Worm (Caenorhabditis elegans) whole organism, dauer: Measurements from ENCODE around the gene ZC513.2.

Experiments used
- unc-62 ChIP-seq: sonication (generic microtip); optimal IDR thresholded peaks from 2 replicates; lab custom pipeline; 2017; ENCODE audit warnings: missing biosample characterization, missing genetic modification reagents, missing genetic modification characterization

The ZC513.2 gene

DNA sequence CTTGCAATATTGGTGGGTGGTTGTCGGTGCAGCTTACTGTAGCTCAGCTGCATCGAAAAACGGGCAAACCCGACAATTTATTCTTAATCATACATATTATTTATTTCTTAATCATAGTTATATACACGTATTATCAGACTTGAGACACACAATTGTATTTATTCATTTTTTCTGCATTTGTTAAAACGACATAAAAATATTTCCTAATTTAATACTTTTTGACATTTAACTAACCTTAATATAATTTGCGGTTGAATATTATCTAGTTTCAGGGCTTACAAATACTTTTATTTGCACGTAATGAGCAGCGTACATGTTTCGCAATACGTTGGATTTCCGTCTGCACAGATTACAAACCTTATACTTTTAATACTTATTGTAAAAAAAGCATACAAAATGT is 4.1 kb downstream of the ZC513.2 start, which contains the start of gene str-138:
TSS of gene str-138 (plus strand) at position 301 of the 400 bp plus-strand sequence.
- TF ChIP-seq unc-62, result no peak

DNA sequence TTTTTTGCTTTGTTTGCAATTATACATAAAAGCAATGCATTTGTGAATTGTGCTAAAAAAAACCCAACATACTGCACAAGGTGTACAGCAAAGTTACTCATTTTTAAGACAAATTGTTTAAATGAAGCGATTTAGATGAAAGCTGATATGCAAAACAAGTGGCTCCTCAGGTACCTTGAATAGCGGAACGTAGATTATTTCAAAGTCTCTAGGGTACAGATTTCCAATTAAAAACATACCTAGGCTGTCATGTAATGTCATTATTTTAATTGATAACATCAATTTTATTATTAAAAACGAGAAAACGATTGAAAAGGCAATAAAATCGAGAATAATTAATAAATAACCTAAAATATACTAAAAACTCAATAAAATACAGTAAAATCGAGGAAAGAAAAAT is 7.8 kb downstream of the ZC513.2 start, which contains the start of gene str-139:
TSS of gene str-139 (minus strand) at position 101 of the 400 bp plus-strand sequence.
- no peak for TF ChIP-seq unc-62

DNA sequence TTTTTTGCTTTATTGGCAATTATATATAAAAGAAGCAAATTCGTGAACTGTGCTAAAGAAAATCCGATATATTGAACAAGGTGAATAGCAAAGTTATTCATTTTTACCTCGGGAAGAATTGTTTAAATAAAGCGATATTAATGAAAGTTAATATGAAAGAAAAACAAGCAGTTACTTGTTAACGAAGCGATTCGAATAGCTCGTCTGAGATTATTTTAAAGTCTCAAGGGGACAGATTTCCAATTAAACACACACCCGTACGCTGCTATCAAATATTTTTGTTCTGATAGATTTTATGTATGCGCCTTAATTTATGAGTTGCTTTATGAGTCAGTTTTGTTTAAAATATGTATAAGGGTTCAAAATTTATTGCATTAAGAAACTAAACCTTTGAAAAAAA is 13.6 kb downstream of the ZC513.2 start, which contains the start of gene str-140:
TSS of gene str-140 (minus strand) at position 101 of the 400 bp plus-strand sequence.
- no peak for TF ChIP-seq unc-62

DNA sequence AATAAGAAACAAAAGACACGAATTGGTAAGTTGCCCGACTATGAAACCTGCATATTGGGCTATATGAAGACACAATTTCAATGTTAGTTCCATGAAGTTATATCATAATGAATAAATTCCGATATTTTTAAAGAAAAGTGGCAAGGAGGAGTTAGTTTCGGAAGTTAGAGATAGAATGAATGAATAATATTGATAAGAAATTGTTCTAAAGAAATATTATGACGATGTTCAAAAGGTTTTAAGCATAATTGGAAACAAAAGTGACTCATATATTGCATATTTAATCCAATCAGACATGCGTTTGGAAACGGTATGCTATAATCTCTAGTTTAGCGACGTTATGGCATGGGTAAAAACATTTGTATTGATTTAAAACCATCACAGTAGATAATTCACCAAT is 15.4 kb downstream of the ZC513.2 start, which contains the start of gene str-143:
TSS of gene str-143 (minus strand) at position 101 of the 400 bp plus-strand sequence.
- TF ChIP-seq unc-62, result no peak

DNA sequence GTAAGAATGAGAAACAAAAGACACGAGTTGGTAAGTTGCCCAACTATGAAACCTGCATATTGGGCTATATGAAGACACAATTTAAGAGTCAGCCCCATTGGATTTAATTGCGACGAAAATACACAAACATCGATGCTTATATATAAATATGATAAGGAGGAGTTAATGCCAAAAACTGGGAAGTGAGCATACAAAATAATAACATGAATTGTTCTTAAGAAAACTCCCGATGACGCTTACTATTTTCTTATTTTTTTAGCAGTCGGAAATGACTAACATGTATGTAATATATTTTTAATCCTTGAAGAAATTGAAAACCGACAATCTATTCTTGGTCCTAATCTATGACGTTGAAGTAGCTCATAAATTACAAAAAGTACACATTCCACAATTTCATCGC is 17.8 kb downstream of the ZC513.2 start, which contains the start of gene str-144:
TSS of gene str-144 (minus strand) at position 101 of the 400 bp plus-strand sequence.
- TF ChIP-seq unc-62, result no peak

DNA sequence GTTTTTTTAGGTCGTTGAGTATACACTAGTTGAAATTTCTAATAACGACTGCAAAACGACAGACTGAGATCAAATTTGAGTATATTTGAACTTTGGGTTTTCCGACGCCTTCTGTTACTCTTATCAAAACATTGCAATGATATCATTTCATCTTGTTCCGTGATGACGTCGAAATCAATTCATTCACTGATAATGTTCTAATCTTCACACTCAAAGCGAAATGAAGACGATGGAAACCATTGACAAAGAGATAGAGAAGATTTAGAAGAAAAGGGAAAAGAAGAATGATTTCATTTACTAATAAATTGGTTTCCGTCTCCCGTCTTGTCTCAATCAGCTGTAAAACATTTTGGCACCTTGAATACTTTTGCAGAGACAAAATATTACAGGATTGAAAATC is 18.9 kb downstream of the ZC513.2 start:
- no peak for TF ChIP-seq unc-62

DNA sequence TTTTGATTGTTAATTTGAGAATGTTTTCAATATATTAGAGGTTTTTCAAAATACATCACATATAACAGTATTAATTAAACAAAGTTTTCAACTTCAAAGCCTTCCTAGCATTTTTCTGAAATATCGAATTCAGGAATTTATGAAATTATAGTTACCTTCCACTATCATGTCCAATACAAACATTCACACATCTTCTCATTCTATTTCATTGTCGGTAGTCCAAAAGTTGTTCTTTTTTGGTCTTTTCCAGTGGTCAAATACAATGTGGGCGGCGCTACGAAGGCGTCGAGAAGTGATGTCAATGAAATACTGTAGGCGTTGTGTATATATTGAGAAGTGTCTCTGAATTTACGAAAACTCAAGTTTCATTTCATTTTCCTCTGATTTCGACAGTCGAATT is 21.5 kb downstream of the ZC513.2 start, which contains the start of gene catp-3:
TSS of gene catp-3 (plus strand) at position 301 of the 400 bp plus-strand sequence.
- TF ChIP-seq unc-62, result no peak

DNA sequence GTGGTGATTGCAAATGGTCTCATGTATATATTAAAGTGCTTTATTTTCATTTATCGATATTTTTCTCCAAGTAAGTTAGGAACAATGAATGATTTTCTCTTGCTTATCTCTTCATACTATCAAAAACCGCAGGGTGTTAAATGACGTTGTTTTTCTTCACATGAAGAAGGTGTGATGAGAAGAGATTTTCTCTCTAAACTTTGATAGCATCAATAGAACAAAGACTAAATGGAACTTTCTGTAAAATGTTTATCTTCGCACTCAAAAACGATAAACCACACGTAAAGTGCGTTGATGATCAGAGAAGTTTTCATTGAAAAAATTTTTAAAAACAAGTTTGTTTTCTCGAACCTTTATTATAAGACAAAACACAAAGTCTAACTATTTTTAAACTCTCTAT is 25.6 kb downstream of the ZC513.2 start:
- no peak for TF ChIP-seq unc-62

DNA sequence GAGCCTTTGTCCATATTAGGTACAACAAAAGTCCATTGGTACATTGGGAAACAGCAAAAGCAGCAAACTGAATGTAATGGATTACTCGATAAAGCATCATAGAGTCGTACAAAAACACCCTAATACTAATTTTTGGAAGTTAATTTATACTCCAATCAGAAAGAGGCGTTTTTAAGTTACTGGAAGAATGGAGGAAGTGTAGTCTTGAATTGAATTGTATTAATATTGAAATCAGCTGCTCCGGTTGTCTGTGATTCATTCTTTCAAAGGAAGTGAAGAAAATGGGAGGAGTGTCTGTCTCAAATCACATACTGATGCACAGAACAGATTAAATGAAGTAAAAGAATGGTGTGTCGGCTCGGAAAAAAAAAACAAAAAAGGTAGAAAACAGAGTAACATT is 27.3 kb downstream of the ZC513.2 start, which contains the start of gene str-131:
TSS of gene str-131 (minus strand) at position 101 of the 400 bp plus-strand sequence.
- TF ChIP-seq unc-62, result no peak

DNA sequence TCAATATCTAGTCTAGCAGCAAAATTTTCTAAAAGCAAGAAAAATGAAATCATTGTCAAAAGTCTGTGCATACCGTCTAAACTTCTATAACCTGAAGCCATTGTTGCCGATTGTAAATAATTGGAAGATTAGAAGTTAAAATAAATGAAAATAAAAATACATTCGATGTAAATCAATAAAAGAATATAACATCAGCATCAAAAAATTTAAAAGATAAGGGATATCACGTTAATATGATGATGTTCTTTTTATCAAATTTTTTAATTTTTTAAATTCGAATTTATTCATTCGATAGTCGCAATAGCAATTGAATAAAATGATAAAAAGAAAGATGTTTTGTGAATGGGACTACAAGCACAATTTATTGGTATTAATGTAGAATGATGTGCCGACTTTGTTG is 30.9 kb downstream of the ZC513.2 start, which contains the start of gene C09H5.7:
TSS of gene C09H5.7 (minus strand) at position 101 of the 400 bp plus-strand sequence.
- TF ChIP-seq unc-62, result no peak

DNA sequence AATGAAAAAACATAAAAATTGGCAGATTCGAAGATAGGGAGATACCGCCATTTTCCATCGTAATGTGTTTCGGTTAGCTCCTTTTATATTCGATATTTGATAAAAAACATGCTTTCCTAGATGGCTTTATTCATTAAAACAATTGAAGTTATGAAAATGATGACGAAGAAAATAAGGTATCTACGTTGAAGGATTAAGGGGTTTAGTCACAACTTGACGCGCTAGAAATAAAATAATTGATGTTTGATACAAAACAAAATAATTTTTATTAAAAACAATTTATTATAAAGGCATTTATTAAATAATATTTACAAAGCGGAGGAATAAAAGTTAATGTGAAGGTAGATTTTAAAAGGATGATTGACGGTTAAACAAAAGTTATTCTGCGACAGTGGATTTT is 36.4 kb downstream of the ZC513.2 start, which contains the start of gene str-130:
TSS of gene str-130 (minus strand) at position 101 of the 400 bp plus-strand sequence.
- TF ChIP-seq unc-62, result no peak

DNA sequence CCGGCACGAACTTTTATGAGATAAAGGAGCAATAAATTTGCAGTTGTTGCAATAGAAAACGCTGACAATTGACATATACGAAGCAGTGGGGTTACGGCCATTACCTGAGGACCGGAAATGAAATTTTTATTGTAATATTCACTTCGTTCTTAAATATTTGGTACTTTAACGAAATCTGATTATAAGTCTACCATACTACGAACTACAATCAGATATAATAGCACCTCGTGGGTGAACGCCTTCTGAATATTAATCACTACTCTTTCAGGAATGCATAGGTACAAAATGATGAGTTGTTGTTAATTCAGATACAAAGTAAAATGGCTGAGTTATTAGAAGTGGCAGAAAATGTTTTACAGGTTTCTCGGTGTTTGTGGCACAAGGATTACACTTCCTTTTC is 38.2 kb downstream of the ZC513.2 start, which contains the start of gene str-129:
TSS of gene str-129 (minus strand) at position 101 of the 400 bp plus-strand sequence.
- TF ChIP-seq unc-62, result no peak

DNA sequence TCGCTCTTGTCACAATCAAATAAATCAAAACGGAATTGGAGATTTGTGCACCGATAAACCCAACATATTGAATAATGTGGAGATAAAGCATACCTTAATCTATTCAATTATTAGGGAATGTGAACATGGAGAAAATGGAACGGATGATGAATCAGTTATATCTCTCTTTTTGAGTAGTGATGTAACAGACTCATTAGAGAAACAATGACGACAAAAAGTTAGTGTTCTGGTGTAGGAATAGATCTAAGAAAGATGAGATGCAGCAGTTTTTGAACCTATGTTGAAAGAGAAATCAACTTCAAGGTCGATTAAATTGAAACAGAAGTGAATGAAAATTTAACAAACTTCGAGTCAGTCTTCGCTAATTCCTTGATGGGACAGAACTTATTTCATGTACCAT is 41.1 kb downstream of the ZC513.2 start, which contains the start of gene str-146:
TSS of gene str-146 (minus strand) at position 101 of the 400 bp plus-strand sequence.
- TF ChIP-seq unc-62, result no peak

DNA sequence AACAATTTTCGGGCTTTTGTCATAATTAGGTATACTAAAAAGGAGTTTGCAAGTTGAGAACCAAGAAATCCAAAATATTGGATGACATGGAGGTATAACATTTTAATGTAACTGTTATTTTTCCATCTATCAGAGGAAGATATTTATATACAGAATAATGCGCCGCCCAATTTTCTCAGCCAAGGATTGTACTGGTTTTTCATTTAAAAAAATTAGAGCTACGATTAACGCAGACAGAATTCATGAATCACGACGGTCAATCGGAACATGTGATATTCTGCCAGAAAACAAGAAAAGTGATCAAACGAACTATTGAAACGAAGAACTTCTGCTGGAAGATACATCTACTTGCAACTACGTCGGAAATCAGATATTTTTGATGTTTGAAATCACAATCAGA is 44.0 kb downstream of the ZC513.2 start, which contains the start of gene str-145:
TSS of gene str-145 (minus strand) at position 101 of the 400 bp plus-strand sequence.
- no peak for TF ChIP-seq unc-62

DNA sequence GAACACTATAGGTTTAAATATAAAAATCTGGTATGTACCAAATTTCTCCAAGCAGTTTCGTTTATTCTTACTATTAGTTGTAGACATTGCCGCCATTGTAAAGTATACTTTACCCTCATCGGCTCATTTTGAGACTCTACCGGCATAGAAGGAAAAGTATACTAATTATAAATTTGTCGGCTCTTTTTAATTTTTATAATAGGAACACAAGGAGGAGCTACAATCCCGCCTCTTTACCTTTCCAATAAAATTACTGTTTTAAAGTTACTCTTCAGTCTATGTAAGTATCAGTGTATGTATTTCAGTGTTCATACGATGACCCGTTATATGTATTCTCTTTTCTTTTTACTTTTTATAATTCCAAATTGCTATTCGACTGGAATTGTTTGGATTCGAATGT is 45.1 kb downstream of the ZC513.2 start, which contains the start of gene sdz-23:
TSS of gene sdz-23 (plus strand) at position 301 of the 400 bp plus-strand sequence.
- no peak for TF ChIP-seq unc-62

DNA sequence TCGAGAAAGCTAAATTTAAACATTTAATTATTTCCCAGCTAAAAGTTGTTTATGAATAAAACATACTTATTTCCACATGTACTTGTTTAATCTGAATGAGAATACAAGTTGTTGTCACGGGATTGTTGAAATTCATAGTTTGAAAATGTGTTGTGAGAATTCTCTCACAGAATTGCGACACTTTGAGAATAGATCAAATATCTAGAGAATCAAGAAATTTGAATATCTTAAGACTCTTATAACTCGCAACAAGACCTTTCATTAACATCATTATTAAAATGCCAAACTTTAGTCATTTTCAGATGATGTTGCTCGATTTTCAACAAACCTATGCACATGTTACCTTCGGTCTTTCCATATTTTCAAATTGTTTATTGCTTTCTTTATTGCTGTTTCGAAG is 48.7 kb downstream of the ZC513.2 start, which contains the start of gene str-90:
TSS of gene str-90 (plus strand) at position 301 of the 400 bp plus-strand sequence.
- no peak for TF ChIP-seq unc-62

DNA sequence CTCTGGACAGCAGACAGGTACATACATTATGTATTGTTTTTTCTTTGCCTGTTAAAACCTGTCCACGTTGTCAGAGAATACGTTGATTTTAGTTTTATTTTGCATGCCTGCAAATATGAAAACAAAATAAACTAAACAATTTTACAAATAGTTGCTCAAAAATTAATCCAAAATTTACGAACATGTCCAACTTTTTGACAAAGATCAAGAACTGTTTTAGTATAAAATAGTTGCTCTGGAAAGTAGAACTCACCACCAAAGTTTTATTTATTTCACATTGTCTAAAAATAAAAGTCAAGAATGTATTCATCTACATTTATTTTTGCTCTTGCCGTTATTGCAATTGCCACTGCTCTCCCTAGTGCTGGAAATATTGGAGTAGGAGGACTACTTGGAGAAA is 50.2 kb downstream of the ZC513.2 start, which contains the start of gene srlf-16:
TSS of gene srlf-16 (plus strand) at position 301 of the 400 bp plus-strand sequence.
- TF ChIP-seq unc-62, result no peak
